Fruit fly (Drosophila melanogaster) whole organism, prepupa: ENCODE measurements around the gene CG33093.
A peak's percentile ranks its signal among the peaks of the same experiment; 100 is the strongest.

ENCODE experiments used
- Blimp-1 ChIP-seq: fragments of 200-800 bp; sonication (Bioruptor generic); optimal IDR thresholded peaks from 3 replicates; lab custom pipeline; 2017; ENCODE audit warnings: missing biosample characterization, missing genetic modification characterization, mild to moderate bottlenecking, moderate library complexity, missing genetic modification reagents
- CG10631 ChIP-seq: fragments of 200-800 bp; sonication (Bioruptor generic); optimal IDR thresholded peaks from 2 replicates; lab custom pipeline; 2016; ENCODE audit warnings: missing biosample characterization, missing genetic modification characterization
- CG10669 ChIP-seq: fragments of 200-800 bp; sonication (Bioruptor generic); optimal IDR thresholded peaks from 3 replicates; lab custom pipeline; 2018; ENCODE audit warnings: missing biosample characterization, mild to moderate bottlenecking, missing genetic modification characterization, moderate library complexity
- CG11902 ChIP-seq: fragments of 200-800 bp; sonication (Bioruptor generic); optimal IDR thresholded peaks from 3 replicates; lab custom pipeline; 2016; ENCODE audit warnings: missing biosample characterization, missing genetic modification characterization
- CG1621 ChIP-seq: fragments of 200-800 bp; sonication (Bioruptor generic); optimal IDR thresholded peaks from 3 replicates; lab custom pipeline; 2018; ENCODE audit warnings: missing biosample characterization, mild to moderate bottlenecking, missing genetic modification characterization
- CG16779 ChIP-seq: fragments of 200-800 bp; sonication (Bioruptor generic); optimal IDR thresholded peaks from 3 replicates; lab custom pipeline; 2017; ENCODE audit warnings: missing biosample characterization, mild to moderate bottlenecking, missing genetic modification characterization
- CG3032 ChIP-seq: fragments of 200-800 bp; optimal IDR thresholded peaks from 2 replicates; lab custom pipeline; 2019; ENCODE audit warnings: missing biosample characterization, mild to moderate bottlenecking, missing genetic modification characterization, moderate library complexity
- CG31627 ChIP-seq: fragments of 200-800 bp; sonication (Bioruptor generic); optimal IDR thresholded peaks from 3 replicates; lab custom pipeline; 2016; ENCODE audit warnings: missing biosample characterization, missing genetic modification characterization
- CG34406 ChIP-seq: fragments of 200-800 bp; sonication (Bioruptor generic); optimal IDR thresholded peaks from 3 replicates; lab custom pipeline; 2016; ENCODE audit warnings: missing biosample characterization, missing genetic modification characterization
- CG4318 ChIP-seq: fragments of 200-800 bp; sonication (Bioruptor generic); optimal IDR thresholded peaks from 3 replicates; lab custom pipeline; 2017; ENCODE audit warnings: missing biosample characterization, mild to moderate bottlenecking, missing genetic modification characterization
- CG6163 ChIP-seq: fragments of 200-800 bp; sonication (Bioruptor generic); IDR thresholded peaks from 3 replicates; pipeline ENCODE4 v1.3.6; 2022; ENCODE audit warnings: missing biosample characterization, missing genetic modification characterization
- CG6792 ChIP-seq: fragments of 200-800 bp; sonication (Bioruptor generic); optimal IDR thresholded peaks from 3 replicates; lab custom pipeline; 2016; ENCODE audit warnings: missing biosample characterization, missing genetic modification characterization
- CG6854 ChIP-seq: fragments of 200-800 bp; sonication (Bioruptor generic); optimal IDR thresholded peaks from 2 replicates; lab custom pipeline; 2017; ENCODE audit warnings: missing biosample characterization, mild to moderate bottlenecking, missing genetic modification characterization
- CG8319 ChIP-seq: fragments of 200-800 bp; sonication (Bioruptor generic); optimal IDR thresholded peaks from 3 replicates; lab custom pipeline; 2016; ENCODE audit warnings: missing biosample characterization, missing genetic modification characterization
- Eip75B ChIP-seq: fragments of 200-800 bp; sonication (Bioruptor generic); optimal IDR thresholded peaks from 3 replicates; lab custom pipeline; 2016; ENCODE audit warnings: missing biosample characterization, missing genetic modification characterization
- Hr38 ChIP-seq: sonication (Bioruptor generic); optimal IDR thresholded peaks from 2 replicates; lab custom pipeline; 2016; ENCODE audit warnings: missing biosample characterization, missing genetic modification characterization
- Met ChIP-seq: fragments of 200-800 bp; sonication (Bioruptor generic); optimal IDR thresholded peaks from 3 replicates; lab custom pipeline; 2016; ENCODE audit warnings: missing biosample characterization, missing genetic modification characterization
- Smox ChIP-seq: fragments of 200-800 bp; sonication (Bioruptor generic); optimal IDR thresholded peaks from 3 replicates; lab custom pipeline; 2016; ENCODE audit warnings: missing biosample characterization, missing genetic modification characterization
- Sox102F ChIP-seq: fragments of 200-800 bp; sonication (Bioruptor generic); optimal IDR thresholded peaks from 2 replicates; lab custom pipeline; 2016; ENCODE audit warnings: missing biosample characterization, mild to moderate bottlenecking, missing genetic modification characterization
- Sox14 ChIP-seq: fragments of 200-800 bp; sonication (Bioruptor generic); optimal IDR thresholded peaks from 3 replicates; lab custom pipeline; 2016; ENCODE audit warnings: missing biosample characterization, missing genetic modification characterization
- Sox15 ChIP-seq: fragments of 200-800 bp; sonication (Bioruptor generic); optimal IDR thresholded peaks from 3 replicates; lab custom pipeline; 2016; ENCODE audit warnings: missing biosample characterization, missing genetic modification characterization
- achi ChIP-seq: fragments of 200-800 bp; sonication (Bioruptor generic); optimal IDR thresholded peaks from 3 replicates; lab custom pipeline; 2016; ENCODE audit warnings: missing biosample characterization, missing genetic modification characterization
- acj6 ChIP-seq: fragments of 200-800 bp; sonication (Bioruptor generic); optimal IDR thresholded peaks from 3 replicates; lab custom pipeline; 2016; ENCODE audit warnings: missing biosample characterization, missing genetic modification characterization
- dac ChIP-seq: fragments of 200-800 bp; sonication (Bioruptor generic); optimal IDR thresholded peaks from 2 replicates; lab custom pipeline; 2017; ENCODE audit warnings: missing biosample characterization, mild to moderate bottlenecking, missing genetic modification characterization
- dsx ChIP-seq: fragments of 200-800 bp; optimal IDR thresholded peaks from 3 replicates; lab custom pipeline; 2019; ENCODE audit warnings: missing biosample characterization, mild to moderate bottlenecking, missing genetic modification characterization, moderate library complexity; ENCODE audit not compliant: poor library complexity, severe bottlenecking
- esn ChIP-seq: fragments of 200-800 bp; sonication (Bioruptor generic); optimal IDR thresholded peaks from 2 replicates; lab custom pipeline; 2016; ENCODE audit warnings: missing biosample characterization, mild to moderate bottlenecking, missing genetic modification characterization, moderate library complexity
- lz ChIP-seq: fragments of 200-800 bp; sonication (Bioruptor generic); optimal IDR thresholded peaks from 3 replicates; lab custom pipeline; 2016; ENCODE audit warnings: missing biosample characterization, missing genetic modification characterization
- pdm3 ChIP-seq: fragments of 200-800 bp; sonication (Bioruptor generic); optimal IDR thresholded peaks from 3 replicates; lab custom pipeline; 2016; ENCODE audit warnings: missing biosample characterization, missing genetic modification characterization
- spab ChIP-seq: fragments of 200-800 bp; sonication (Bioruptor generic); optimal IDR thresholded peaks from 2 replicates; lab custom pipeline; 2017; ENCODE audit warnings: missing biosample characterization, mild to moderate bottlenecking, missing genetic modification characterization, missing genetic modification reagents
- svp ChIP-seq: fragments of 200-800 bp; sonication (Bioruptor generic); peaks from one replicate; lab custom pipeline; 2016; ENCODE audit warnings: missing biosample characterization, missing genetic modification characterization
- topi ChIP-seq: fragments of 200-800 bp; sonication (Bioruptor generic); optimal IDR thresholded peaks from 3 replicates; lab custom pipeline; 2016; ENCODE audit warnings: missing biosample characterization, missing genetic modification characterization
- vri ChIP-seq: fragments of 200-800 bp; sonication (Bioruptor generic); optimal IDR thresholded peaks from 3 replicates; lab custom pipeline; 2016; ENCODE audit warnings: missing biosample characterization, mild to moderate bottlenecking, missing genetic modification characterization

Gene CG33093

DNA sequence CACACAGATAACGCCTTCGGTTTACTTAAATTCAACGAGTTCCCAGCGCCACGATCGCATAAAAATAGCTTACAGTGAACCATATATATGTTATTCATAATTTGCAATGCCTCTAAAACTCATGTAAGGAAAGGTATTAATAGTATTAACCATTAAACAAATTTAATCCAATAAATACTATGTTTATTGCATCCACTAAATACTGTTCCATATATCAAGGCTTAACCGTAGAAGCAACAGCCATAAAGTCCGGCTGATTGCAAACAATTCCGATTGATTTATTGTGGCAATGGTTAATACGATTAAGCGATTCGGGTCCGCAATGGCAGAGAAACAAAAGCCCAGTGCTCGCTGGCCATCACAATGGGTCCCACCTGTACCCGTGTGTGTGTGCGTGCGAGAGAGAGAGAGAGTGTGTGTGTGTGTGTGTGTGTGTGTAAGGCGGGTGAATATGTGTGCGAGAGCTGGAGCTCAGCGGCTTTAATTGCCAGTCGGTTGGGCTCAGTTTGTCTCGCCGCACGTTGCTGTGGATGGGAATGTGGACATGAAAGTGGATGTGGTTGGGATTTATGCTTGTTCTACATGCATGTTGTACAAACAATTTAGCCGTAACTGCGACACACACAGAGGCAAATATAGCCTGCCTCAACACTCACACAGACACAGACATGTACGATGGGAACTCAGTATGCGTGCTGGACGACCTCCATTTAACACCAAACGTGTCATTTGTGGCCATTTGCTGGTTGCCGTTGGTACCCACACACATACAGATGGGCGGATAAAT is 37.0 kb downstream of the CG33093 start (continued):
- TF ChIP-seq CG10669 (GFP tag; lab: Kevin White, UChicago) (no peak), CG16779 (tag; lab: Kevin White, UChicago) (peak; percentile 24), Sox102F (GFP tag; lab: Kevin White, UChicago) (no peak), CG8319 (GFP tag; lab: Kevin White, UChicago) (peak; percentile 55), CG6163 (no peak), CG34406 (GFP tag; lab: Kevin White, UChicago) (no peak), dac (no peak), spab (GFP tag; lab: Kevin White, UChicago) (no peak), CG6792 (peak; percentile 21), Sox15 (GFP tag; lab: Kevin White, UChicago) (no peak), Blimp-1 (GFP tag; lab: Kevin White, UChicago) (no peak), CG6854 (GFP tag; lab: Kevin White, UChicago) (no peak), acj6 (GFP tag; lab: Kevin White, UChicago) (no peak), CG1621 (tag; lab: Kevin White, UChicago) (no peak)

- TF ChIP-seq achi (GFP tag; lab: Kevin White, UChicago) = no peak
- TF ChIP-seq CG4318 = no peak
- TF ChIP-seq CG10631 = no peak
- TF ChIP-seq Met (GFP tag; lab: Kevin White, UChicago) = no peak
- no peak for TF ChIP-seq Sox102F (GFP tag; lab: Kevin White, UChicago)
- no peak for TF ChIP-seq pdm3 (GFP tag; lab: Kevin White, UChicago)
- TF ChIP-seq Hr38 (GFP tag; lab: Kevin White, UChicago) = no peak
- TF ChIP-seq Smox (GFP tag; lab: Kevin White, UChicago) = no peak
- TF ChIP-seq vri (GFP tag; lab: Kevin White, UChicago) = no peak
Measured at dm6 chr3R:22492767-22493166, 39.0 kb downstream of the CG33093 start, which contains the start of gene tHMG2. tHMG2 (plus strand) TSS chr3R:22492953.

- TF ChIP-seq svp (GFP tag; lab: Kevin White, UChicago) (no peak), esn (GFP tag; lab: Kevin White, UChicago) (peak; percentile 45), lz (GFP tag; lab: Kevin White, UChicago) (peak; percentile 15), CG3032 (tag; lab: Kevin White, UChicago) (peak; percentile 27), acj6 (GFP tag; lab: Kevin White, UChicago) (no peak), Hr38 (GFP tag; lab: Kevin White, UChicago) (no peak), CG6163 (no peak), CG10631 (no peak), CG31627 (GFP tag; lab: Kevin White, UChicago) (peak; percentile 13), topi (GFP tag; lab: Kevin White, UChicago) (no peak), Sox14 (GFP tag; lab: Kevin White, UChicago) (no peak), CG11902 (GFP tag; lab: Kevin White, UChicago) (no peak)
Measured at dm6 chr3R:22491088-22491879, 40.4 kb downstream of the CG33093 start, which contains the start of the genes CCT1 and tHMG1. CCT1 (minus strand) TSS chr3R:22491439. tHMG1 (plus strand) TSS chr3R:22491829.

- TF ChIP-seq CG16779 (tag; lab: Kevin White, UChicago) (no peak), CG10669 (GFP tag; lab: Kevin White, UChicago) (no peak), CG31627 (GFP tag; lab: Kevin White, UChicago) (no peak), dsx (GFP tag; lab: Kevin White, UChicago) (no peak), CG4318 (no peak), Eip75B (no peak), pdm3 (GFP tag; lab: Kevin White, UChicago) (no peak), CG6163 (no peak)
- TF ChIP-seq, all 60 proteins: peak for 0
Measured at dm6 chr3R:22488855-22489254, 42.9 kb downstream of the CG33093 start, which contains the start of gene CG5376. CG5376 (minus strand) TSS chr3R:22488955.
